Fruit fly (Drosophila melanogaster): ENCODE data around the gene Pglym78.
A peak's percentile ranks its signal among the peaks of the same experiment; 100 is the strongest.

The Pglym78 gene

DNA sequence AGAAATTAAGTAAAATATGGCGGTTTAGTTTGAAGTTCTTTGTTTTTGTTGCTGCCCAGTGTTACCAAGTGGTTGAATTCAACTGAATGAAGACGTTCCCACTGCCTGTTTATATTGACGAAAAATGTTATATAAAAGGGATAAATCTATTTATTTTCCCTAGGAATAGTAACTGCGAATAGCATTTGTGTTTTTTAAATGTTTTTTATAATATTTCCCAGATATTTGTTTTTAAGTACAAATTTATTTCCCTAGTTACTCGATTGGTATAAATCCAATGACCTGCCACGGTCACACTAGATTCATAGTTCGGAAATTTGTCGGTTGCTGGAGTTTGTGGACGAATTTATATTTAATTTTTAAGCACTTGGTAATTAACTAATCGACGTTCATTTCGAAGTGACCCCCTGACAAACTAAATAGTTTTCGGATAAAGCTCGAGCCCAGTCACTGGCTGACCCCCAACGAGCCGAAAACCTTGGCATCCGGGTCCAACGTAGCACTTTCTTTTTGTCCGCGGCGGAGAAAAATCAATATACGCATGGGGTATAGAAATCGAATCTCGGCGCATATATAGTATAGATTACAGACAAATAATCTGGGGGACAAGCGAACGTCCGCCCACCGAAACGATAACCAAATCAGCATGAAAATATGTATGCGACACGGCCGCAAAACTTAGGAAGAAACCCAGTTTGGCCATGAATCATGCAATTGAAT lies 17.0 kb upstream of the Pglym78 start, which contains the start of the genes dgt6 and Vha100-1 (continued):
- TF ChIP-seq MTF-1 (GFP tag; optimal IDR thresholded peaks at IDR 0.05; ENCODE audit: borderline replicate concordance) (no peak), CG2712 (tag; optimal IDR thresholded peaks at IDR 0.05) (peak; percentile 53), CG17186 (GFP tag; optimal IDR thresholded peaks at IDR 0.05) (peak; percentile 6), ems (GFP tag; optimal IDR thresholded peaks at IDR 0.05) (peak; percentile 35), CG30403 (GFP tag; optimal IDR thresholded peaks at IDR 0.05) (peak; percentile 51), nmo (GFP tag; optimal IDR thresholded peaks at IDR 0.05) (peak; percentile 65), CG15479 (GFP tag; optimal IDR thresholded peaks at IDR 0.05) (no peak), CG1529 (GFP tag; optimal IDR thresholded peaks at IDR 0.05) (no peak), Jarid2 (GFP tag; optimal IDR thresholded peaks at IDR 0.05) (peak; percentile 32), ATbp (GFP tag; optimal IDR thresholded peaks at IDR 0.05) (no peak), bab2 (GFP tag; optimal IDR thresholded peaks at IDR 0.05) (peak; percentile 26), NC2β (GFP tag; optimal IDR thresholded peaks at IDR 0.05) (no peak), hkb (optimal IDR thresholded peaks at IDR 0.05) (no peak), hkb (GFP tag; IDR thresholded peaks at IDR 0.05) (no peak), luna (GFP tag; optimal IDR thresholded peaks at IDR 0.05) (no peak), Sin3A (optimal IDR thresholded peaks at IDR 0.05) (peak; percentile 24), HmgZ (tag; optimal IDR thresholded peaks at IDR 0.05) (peak; percentile 18), CG8388 (GFP tag; optimal IDR thresholded peaks at IDR 0.05) (no peak), CG7556 (GFP tag; optimal IDR thresholded peaks at IDR 0.05) (no peak), ro (GFP tag; IDR thresholded peaks at IDR 0.05) (no peak), shn (GFP tag; optimal IDR thresholded peaks at IDR 0.05) (no peak), CG7271 (tag; optimal IDR thresholded peaks at IDR 0.05) (no peak), Awh (GFP tag; IDR thresholded peaks at IDR 0.05) (no peak), MESR4 (GFP tag; optimal IDR thresholded peaks at IDR 0.05) (peak; percentile 69), croc (GFP tag; conservative IDR thresholded peaks at IDR 0.05) (no peak), CG10431 (GFP tag; optimal IDR thresholded peaks at IDR 0.05) (no peak), GATAe (GFP tag; conservative IDR thresholded peaks at IDR 0.05) (no peak), CG12659 (GFP tag; optimal IDR thresholded peaks at IDR 0.05) (peak; percentile 49), wek (GFP tag; optimal IDR thresholded peaks at IDR 0.05) (no peak), gfzf (GFP tag; optimal IDR thresholded peaks at IDR 0.05) (peak; percentile 84), sisA (GFP tag; IDR thresholded peaks at IDR 0.05) (no peak), trem (tag; optimal IDR thresholded peaks at IDR 0.05) (peak; percentile 83), CG9932 (GFP tag; IDR thresholded peaks at IDR 0.05) (0 out of 2 replicates have a peak, but pooled peaks have one; percentile 21), z (GFP tag; IDR thresholded peaks at IDR 0.05) (no peak), Lhr (GFP tag; optimal IDR thresholded peaks at IDR 0.05) (peak; percentile 38), ssp (GFP tag; IDR thresholded peaks at IDR 0.05) (peak; percentile 87), psq (GFP tag; optimal IDR thresholded peaks at IDR 0.05) (no peak), sug (tag; optimal IDR thresholded peaks at IDR 0.05) (peak; percentile 60), btn (GFP tag; optimal IDR thresholded peaks at IDR 0.05) (no peak), CG6254 (GFP tag; optimal IDR thresholded peaks at IDR 0.05) (no peak), Lim3 (GFP tag; IDR thresholded peaks at IDR 0.05) (no peak), Gug (GFP tag; IDR thresholded peaks at IDR 0.05) (no peak), CG6791 (GFP tag; IDR thresholded peaks at IDR 0.05; ENCODE audit: partially characterized antibody) (no peak), CHES-1-like (GFP tag; optimal IDR thresholded peaks at IDR 0.05) (no peak), fu2 (GFP tag; optimal IDR thresholded peaks at IDR 0.05) (no peak), ato (GFP tag; IDR thresholded peaks at IDR 0.05; ENCODE audit: partially characterized antibody) (no peak), ci (GFP tag; IDR thresholded peaks at IDR 0.05) (no peak), row (GFP tag; IDR thresholded peaks at IDR 0.05) (peak; percentile 74), Meics (GFP tag; optimal IDR thresholded peaks at IDR 0.05) (peak; percentile 1), H15 (GFP tag; IDR thresholded peaks at IDR 0.05) (no peak), tgo (GFP tag; IDR thresholded peaks at IDR 0.05) (no peak)

Measured in whole organism, embryonic.